Fruit fly (Drosophila melanogaster): ENCODE data around the gene tank.

- TF ChIP-seq psq (optimal IDR thresholded peaks at IDR 0.05) (no peak), Myc (optimal IDR thresholded peaks at IDR 0.05) (no peak)
These were observed 44.6 kb upstream of the tank start for dm6 chr2L:4882131-4883022.

Measured in Kc167 (cell line).